Worm (Caenorhabditis elegans): Measurements from ENCODE around the gene T23B7.2.

The T23B7.2 gene

ce11 chrII:4869793-4870343 is 27.8 kb upstream of the T23B7.2 start (continued):
- no peak for TF ChIP-seq nhr-76 (tag; optimal IDR thresholded peaks at IDR 0.05)
- TF ChIP-seq tag-97 (GFP tag; IDR thresholded peaks at IDR 0.05) = no peak
- TF ChIP-seq mdt-29 (GFP tag; IDR thresholded peaks at IDR 0.05) = no peak
- TF ChIP-seq lir-3 (tag; optimal IDR thresholded peaks at IDR 0.05) = no peak
- TF ChIP-seq ztf-7 (tag; optimal IDR thresholded peaks at IDR 0.05) = no peak
- peak; percentile 98 for TF ChIP-seq set-16 (GFP tag; IDR thresholded peaks at IDR 0.05)

ce11 chrII:4867476-4867875 is 25.4 kb upstream of the T23B7.2 start, which contains the start of gene col-17:
Gene col-17 (minus strand): TSS chrII:4867576.
- TF ChIP-seq fos-1 (tag; optimal IDR thresholded peaks at IDR 0.05) (no peak), zip-11 (GFP tag; IDR thresholded peaks at IDR 0.05) (no peak), ces-1 (GFP tag; optimal IDR thresholded peaks at IDR 0.05) (no peak), pqm-1 (tag; optimal IDR thresholded peaks at IDR 0.05) (no peak), mxl-3 (GFP tag; optimal IDR thresholded peaks at IDR 0.05) (no peak), zag-1 (tag; optimal IDR thresholded peaks at IDR 0.05) (no peak), dmd-9 (GFP tag; IDR thresholded peaks at IDR 0.05) (no peak), F26F4.8 (GFP tag; conservative IDR thresholded peaks at IDR 0.05) (no peak), mep-1 (tag; optimal IDR thresholded peaks at IDR 0.05) (no peak), vab-7 (GFP tag; IDR thresholded peaks at IDR 0.05) (no peak), R02D3.7 (tag; optimal IDR thresholded peaks at IDR 0.05) (no peak), dmd-8 (GFP tag; IDR thresholded peaks at IDR 0.05) (no peak)

ce11 chrII:4866819-4867218 is 24.8 kb upstream of the T23B7.2 start:
- TF ChIP-seq set-16 (GFP tag; IDR thresholded peaks at IDR 0.05) (peak; percentile 97), snpc-1.2 (GFP tag; IDR thresholded peaks at IDR 0.05) (0 out of 2 replicates have a peak, but pooled peaks have one; percentile 23)

- TF ChIP-seq madf-5 (GFP tag; IDR thresholded peaks at IDR 0.05) (0 out of 4 replicates have a peak, but pooled peaks of 1 of the 2 experiments have one; percentile 16), vab-7 (GFP tag; IDR thresholded peaks at IDR 0.05) (no peak), fkh-10 (GFP tag; optimal IDR thresholded peaks at IDR 0.05) (no peak), nhr-111 (GFP tag; optimal IDR thresholded peaks at IDR 0.05) (no peak), dpl-1 (GFP tag; optimal IDR thresholded peaks at IDR 0.05) (peak; percentile 16), nhr-48 (tag; optimal IDR thresholded peaks at IDR 0.05) (peak; percentile 45), mxl-3 (GFP tag; optimal IDR thresholded peaks at IDR 0.05) (peak; percentile 65), hlh-11 (tag; optimal IDR thresholded peaks at IDR 0.05) (peak; percentile 71), aha-1 (tag) (peak; percentile 73), pha-4 (GFP tag; IDR thresholded peaks at IDR 0.05) (no peak), pha-4 (tag; optimal IDR thresholded peaks at IDR 0.05) (no peak), ZK337.2 (GFP tag; IDR thresholded peaks at IDR 0.05) (no peak), ama-1 (optimal IDR thresholded peaks at IDR 0.05) (peak; percentile 82), attf-4 (tag; optimal IDR thresholded peaks at IDR 0.05) (no peak), nhr-28 (tag; optimal IDR thresholded peaks at IDR 0.05) (peak; percentile 42), T26A8.4 (GFP tag; IDR thresholded peaks at IDR 0.05) (peak; percentile 52; the same call in 1 of the 2 replicates)
These were observed 24.0 kb upstream of the T23B7.2 start for ce11 chrII:4866045-4866444.

- TF ChIP-seq duxl-1 (tag; optimal IDR thresholded peaks at IDR 0.05; ENCODE audit: poor library complexity) (no peak), unc-130 (GFP tag; optimal IDR thresholded peaks at IDR 0.05) (no peak), lir-3 (tag; optimal IDR thresholded peaks at IDR 0.05) (no peak), nhr-77 (tag; optimal IDR thresholded peaks at IDR 0.05) (no peak), ceh-32 (tag; optimal IDR thresholded peaks at IDR 0.05; ENCODE audit: poor library complexity) (no peak), mes-2 (tag; optimal IDR thresholded peaks at IDR 0.05; ENCODE audit: poor library complexity, severe bottlenecking) (no peak), pqm-1 (tag; optimal IDR thresholded peaks at IDR 0.05) (no peak), sdz-12 (GFP tag; optimal IDR thresholded peaks at IDR 0.05) (no peak), F26F4.8 (GFP tag; conservative IDR thresholded peaks at IDR 0.05) (no peak), unc-39 (tag; optimal IDR thresholded peaks at IDR 0.05) (no peak)
These were observed 21.3 kb upstream of the T23B7.2 start, which contains the start of the genes mpst-4 and F11G11.14 for ce11 chrII:4863357-4863756. Gene mpst-4 (minus strand): TSS chrII:4863457. Gene F11G11.14 (plus strand): TSS chrII:4863681.
